Worm (Caenorhabditis elegans): Measurements from ENCODE around the gene ZK643.2.

DNA sequence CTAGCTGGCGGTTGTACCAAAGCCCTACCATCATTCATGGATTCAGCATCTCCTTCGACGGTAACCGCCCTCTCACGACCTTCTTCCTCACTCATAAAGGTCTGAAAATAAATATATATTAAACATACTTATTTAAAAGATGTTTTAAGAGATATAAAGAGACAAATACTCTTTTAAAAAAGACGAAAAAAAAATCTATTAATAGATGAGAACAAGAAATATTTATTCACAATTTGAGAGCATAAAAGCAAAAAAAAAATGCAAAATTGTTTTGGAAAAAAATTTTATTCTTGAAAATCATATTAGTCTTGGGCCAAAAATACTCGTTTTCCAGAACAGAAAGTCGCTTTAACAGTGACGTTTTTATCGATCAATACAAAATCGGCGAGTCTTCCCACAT lies 40.3 kb downstream of the ZK643.2 start, which contains the start of gene skat-1:
- TF ChIP-seq nhr-23 (tag; optimal IDR thresholded peaks at IDR 0.05) (no peak), unc-62 (GFP tag; optimal IDR thresholded peaks at IDR 0.05) (no peak), nfya-1 (tag; optimal IDR thresholded peaks at IDR 0.05; ENCODE audit: insufficient read depth) (no peak), unc-39 (tag; optimal IDR thresholded peaks at IDR 0.05) (no peak), lin-15B (tag; optimal IDR thresholded peaks at IDR 0.05) (no peak)
